Worm (Caenorhabditis elegans): Measurements from ENCODE around the gene ooc-3.

ce11 chrII:11444973-11445372, 50.1 kb downstream of the ooc-3 start, which contains the start of gene W02B12.13:
- TF ChIP-seq ets-7 (tag; optimal IDR thresholded peaks at IDR 0.05), result no peak
- TF ChIP-seq ama-1 (optimal IDR thresholded peaks at IDR 0.05), result no peak

Data from whole organism, early embryonic.